Worm (Caenorhabditis elegans): Measurements from ENCODE around the gene M05D6.5.

M05D6.5 gene

DNA sequence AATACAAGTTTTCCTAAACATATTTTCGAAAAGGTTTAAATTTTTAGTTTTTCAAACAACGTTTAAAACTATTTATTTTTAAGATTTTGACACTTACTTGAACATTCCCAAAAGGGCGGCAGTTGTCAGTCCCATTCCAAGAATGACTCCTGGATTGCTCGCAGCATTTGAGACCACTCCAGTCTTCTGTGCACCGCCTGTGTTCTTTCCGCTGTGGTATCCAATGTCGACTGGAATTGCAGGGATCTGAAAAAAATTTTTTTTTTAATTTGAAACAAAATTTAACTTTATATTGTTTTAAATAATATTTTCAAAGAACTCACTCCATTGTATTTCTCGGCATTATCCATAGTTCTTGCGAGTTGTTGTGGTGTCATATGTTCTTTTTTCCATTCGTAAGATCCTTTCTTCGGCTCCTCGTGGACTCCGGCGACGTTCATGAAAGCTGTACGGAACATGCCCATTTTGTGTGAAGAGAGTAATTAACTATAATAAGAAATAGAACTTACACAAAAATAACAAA lies at the start of gene M05D6.5:
Gene M05D6.5 (minus strand): TSS at position 473 of the 523 bp plus-strand sequence.
- TF ChIP-seq him-1 (tag; optimal IDR thresholded peaks at IDR 0.05) (no peak), W03F9.2 (tag; optimal IDR thresholded peaks at IDR 0.05) (no peak), dao-5 (tag; optimal IDR thresholded peaks at IDR 0.05) (no peak)

ce11 chrII:8531181-8531759 lies 49.3 kb upstream of the M05D6.5 start, which contains the start of gene gldi-7:
Gene gldi-7, minus strand, starts transcription at chrII:8531222.
- no peak for TF ChIP-seq W03F9.2 (tag; optimal IDR thresholded peaks at IDR 0.05)
- no peak for TF ChIP-seq dao-5 (tag; optimal IDR thresholded peaks at IDR 0.05)
- TF ChIP-seq him-1 (tag; optimal IDR thresholded peaks at IDR 0.05), result no peak

ce11 chrII:8529176-8529698 lies 47.2 kb upstream of the M05D6.5 start:
- TF ChIP-seq W03F9.2 (tag; optimal IDR thresholded peaks at IDR 0.05), result no peak
- no peak for TF ChIP-seq dao-5 (tag; optimal IDR thresholded peaks at IDR 0.05)
- no peak for TF ChIP-seq him-1 (tag; optimal IDR thresholded peaks at IDR 0.05)

- TF ChIP-seq W03F9.2 (tag; optimal IDR thresholded peaks at IDR 0.05), result peak; percentile 82
- TF ChIP-seq dao-5 (tag; optimal IDR thresholded peaks at IDR 0.05), result no peak
Observed at ce11 chrII:8525133-8525736, 43.2 kb upstream of the M05D6.5 start, which contains the start of the genes prp-9 and mrps-18B. Gene prp-9, minus strand, starts transcription at chrII:8525396. Gene mrps-18B, plus strand, starts transcription at chrII:8525681.

- TF ChIP-seq him-1 (tag; optimal IDR thresholded peaks at IDR 0.05) (no peak), W03F9.2 (tag; optimal IDR thresholded peaks at IDR 0.05) (no peak), dao-5 (tag; optimal IDR thresholded peaks at IDR 0.05) (no peak)
Observed at ce11 chrII:8520625-8521024, 38.6 kb upstream of the M05D6.5 start, which contains the start of gene cht-2. Gene cht-2, plus strand, starts transcription at chrII:8520925.

- TF ChIP-seq him-1 (tag; optimal IDR thresholded peaks at IDR 0.05) (no peak), dao-5 (tag; optimal IDR thresholded peaks at IDR 0.05) (no peak), W03F9.2 (tag; optimal IDR thresholded peaks at IDR 0.05) (no peak)
Observed at ce11 chrII:8518210-8518609, 36.2 kb upstream of the M05D6.5 start, which contains the start of gene T13H5.8. Gene T13H5.8, plus strand, starts transcription at chrII:8518510.

DNA sequence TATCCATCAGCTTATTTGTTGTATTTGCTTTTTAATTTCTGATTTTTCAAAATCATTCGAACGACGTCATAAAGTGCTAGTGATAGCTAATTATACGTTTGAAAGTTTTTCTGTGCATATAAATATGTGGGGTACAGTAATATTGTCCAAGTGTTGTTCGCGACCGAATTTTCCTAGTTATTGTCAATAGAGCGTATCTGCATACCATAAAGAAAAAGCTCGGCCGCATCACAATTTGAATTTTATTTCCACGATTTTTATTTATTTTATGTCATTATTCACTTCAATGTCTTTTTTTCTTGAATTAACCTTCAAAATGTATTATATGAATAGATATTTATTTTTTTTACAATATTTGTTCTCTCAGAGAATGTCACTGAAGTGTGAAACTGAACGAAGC lies 34.8 kb upstream of the M05D6.5 start, which contains the start of gene rnh-2:
Gene rnh-2 (plus strand): TSS at position 368 of the 400 bp plus-strand sequence.
- TF ChIP-seq W03F9.2 (tag; optimal IDR thresholded peaks at IDR 0.05), result peak; percentile 88
- peak; percentile 16 for TF ChIP-seq him-1 (tag; optimal IDR thresholded peaks at IDR 0.05)
- no peak for TF ChIP-seq dao-5 (tag; optimal IDR thresholded peaks at IDR 0.05)

DNA sequence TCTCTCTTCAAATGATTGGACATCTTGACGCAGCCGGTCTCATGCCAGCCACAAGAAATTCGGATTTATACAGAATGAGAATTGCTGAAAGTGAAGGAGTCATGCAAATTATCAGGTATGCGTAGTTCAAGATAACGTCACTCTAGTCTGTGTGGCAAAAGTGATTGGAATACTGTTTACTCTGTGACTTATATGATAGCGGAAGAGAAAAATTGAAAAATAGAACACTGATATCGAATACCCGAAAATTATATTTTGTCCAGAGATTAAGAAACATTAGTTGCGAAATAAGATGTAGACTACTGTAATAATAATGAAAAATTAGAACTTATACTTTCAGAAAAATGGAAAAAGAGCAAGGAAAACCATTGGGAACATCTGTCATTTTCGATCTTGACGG lies 33.5 kb upstream of the M05D6.5 start:
- TF ChIP-seq dao-5 (tag; optimal IDR thresholded peaks at IDR 0.05) (no peak), W03F9.2 (tag; optimal IDR thresholded peaks at IDR 0.05) (no peak), him-1 (tag; optimal IDR thresholded peaks at IDR 0.05) (no peak)

- no peak for TF ChIP-seq him-1 (tag; optimal IDR thresholded peaks at IDR 0.05)
- no peak for TF ChIP-seq dao-5 (tag; optimal IDR thresholded peaks at IDR 0.05)
- no peak for TF ChIP-seq W03F9.2 (tag; optimal IDR thresholded peaks at IDR 0.05)
Observed at ce11 chrII:8514729-8515128, 32.7 kb upstream of the M05D6.5 start, which contains the start of gene ctg-2. Gene ctg-2, plus strand, starts transcription at chrII:8515054.

ce11 chrII:8508956-8509355 lies 27.0 kb upstream of the M05D6.5 start, which contains the start of gene T13H5.1:
Gene T13H5.1, minus strand, starts transcription at chrII:8509056.
- TF ChIP-seq W03F9.2 (tag; optimal IDR thresholded peaks at IDR 0.05) (no peak), dao-5 (tag; optimal IDR thresholded peaks at IDR 0.05) (no peak), him-1 (tag; optimal IDR thresholded peaks at IDR 0.05) (no peak)

ce11 chrII:8506759-8507158 lies 24.8 kb upstream of the M05D6.5 start:
- no peak for TF ChIP-seq him-1 (tag; optimal IDR thresholded peaks at IDR 0.05)
- TF ChIP-seq W03F9.2 (tag; optimal IDR thresholded peaks at IDR 0.05), result no peak
- no peak for TF ChIP-seq dao-5 (tag; optimal IDR thresholded peaks at IDR 0.05)

DNA sequence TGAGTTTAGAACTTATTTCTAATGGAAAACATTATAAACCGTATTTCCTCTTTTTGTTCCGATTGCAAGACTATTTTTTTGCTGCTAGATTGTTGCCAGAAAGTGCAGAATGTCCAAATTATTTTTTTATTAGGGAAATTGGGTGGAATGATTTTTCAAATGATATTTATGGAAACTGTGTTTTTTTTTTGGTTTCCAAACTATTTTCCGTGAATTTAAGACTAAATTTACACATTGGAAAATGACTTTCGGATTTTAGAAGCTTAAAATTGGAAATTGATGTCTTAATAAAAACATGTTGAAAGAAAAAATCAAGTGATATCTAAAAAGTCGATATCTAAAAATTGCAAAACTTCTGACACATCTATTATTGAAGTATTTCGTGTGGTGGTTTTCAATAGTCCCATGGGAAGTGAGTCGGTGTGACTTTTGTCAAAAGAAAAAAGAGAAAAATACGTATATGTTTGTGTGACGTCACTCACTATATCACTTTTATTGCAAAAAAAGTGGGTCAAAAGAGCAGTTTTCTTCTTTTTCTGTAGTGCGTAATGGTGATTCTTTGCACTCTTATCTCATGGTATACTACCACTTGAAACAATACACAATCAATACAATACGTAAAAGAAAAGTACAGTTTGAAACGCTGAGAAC lies 22.2 kb upstream of the M05D6.5 start:
- TF ChIP-seq W03F9.2 (tag; optimal IDR thresholded peaks at IDR 0.05) (no peak), dao-5 (tag; optimal IDR thresholded peaks at IDR 0.05) (no peak), him-1 (tag; optimal IDR thresholded peaks at IDR 0.05) (no peak)

- no peak for TF ChIP-seq W03F9.2 (tag; optimal IDR thresholded peaks at IDR 0.05)
- TF ChIP-seq him-1 (tag; optimal IDR thresholded peaks at IDR 0.05), result no peak
- no peak for TF ChIP-seq dao-5 (tag; optimal IDR thresholded peaks at IDR 0.05)
Observed at ce11 chrII:8499021-8499420, 17.0 kb upstream of the M05D6.5 start.

Data from whole organism, L4/young adult.